Worm (Caenorhabditis elegans) whole organism, early embryonic: Measurements from ENCODE around the gene zipt-7.1.

Experiments
- B0310.2 ChIP-seq: sonication (generic microtip); optimal IDR thresholded peaks from 2 replicates; lab custom pipeline; 2016; ENCODE audit warnings: mild to moderate bottlenecking, missing genetic modification characterization, missing compliant biosample characterization
- aly-1 ChIP-seq: sonication (generic microtip); optimal IDR thresholded peaks from 2 replicates; lab custom pipeline; 2016; ENCODE audit warnings: missing genetic modification characterization, missing compliant biosample characterization
- ama-1 ChIP-seq: fragments of 150-350 bp; optimal IDR thresholded peaks from 2 replicates; lab custom pipeline; 2014
- scrt-1 ChIP-seq: fragments of 200-800 bp; sonication (Bioruptor generic); IDR thresholded peaks from 2 replicates; pipeline ENCODE4 v1.3.6; 2022; ENCODE audit warnings: missing genetic modification characterization, missing compliant biosample characterization
- sea-1 ChIP-seq: fragments of 200-800 bp; sonication (Bioruptor generic); conservative IDR thresholded peaks from 2 replicates; pipeline ENCODE4 v1.3.6; 2022; ENCODE audit warnings: missing genetic modification characterization, missing compliant biosample characterization
- tbx-37 ChIP-seq: fragments of 200-800 bp; sonication (Bioruptor generic); conservative IDR thresholded peaks from 2 replicates; pipeline ENCODE4 v1.3.6; 2022; ENCODE audit warnings: missing genetic modification reagents, missing genetic modification characterization, missing compliant biosample characterization

DNA sequence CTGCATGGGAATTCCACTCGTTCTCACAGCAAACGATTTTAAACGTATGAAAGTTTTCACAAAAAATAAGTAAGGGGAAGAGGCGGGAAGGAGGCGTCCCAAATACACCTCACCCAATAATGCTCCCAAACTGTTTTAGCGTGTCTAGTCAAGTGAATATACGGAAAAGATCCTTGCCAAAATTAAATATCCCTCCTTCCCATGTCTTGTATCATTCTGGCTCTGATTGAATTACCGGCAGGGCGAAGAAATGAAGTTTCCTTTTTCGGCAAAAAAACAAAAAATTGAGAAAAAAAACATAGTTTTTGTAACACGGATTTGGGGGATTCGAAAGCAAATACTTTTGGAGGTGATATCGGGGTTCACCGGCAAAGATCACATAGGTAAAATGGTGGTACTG, 49.0 kb downstream of the zipt-7.1 start:
- no peak for TF ChIP-seq sea-1 (GFP tag; lab: Robert Waterston, UW)
- TF ChIP-seq B0310.2 (tag; lab: Kevin White, UChicago): no peak
- TF ChIP-seq aly-1 (tag; lab: Kevin White, UChicago): no peak
- TF ChIP-seq scrt-1 (GFP tag; lab: Robert Waterston, UW): no peak
- TF ChIP-seq ama-1 (lab: Kevin White, UChicago): no peak
- TF ChIP-seq tbx-37 (GFP tag; lab: Robert Waterston, UW): no peak
